Worm (Caenorhabditis elegans) whole organism, L2 larva: ENCODE results near the gene F01G4.4.

Experiments used
- C34F6.9 ChIP-seq: fragments of 150-350 bp; optimal IDR thresholded peaks from 2 replicates; lab custom pipeline; 2014; ENCODE audit warnings: missing biosample characterization, missing genetic modification characterization
- ZK546.5 ChIP-seq: sonication (generic microtip); optimal IDR thresholded peaks from 2 replicates; lab custom pipeline; 2017; ENCODE audit warnings: missing biosample characterization, missing genetic modification characterization
- aly-2 ChIP-seq: fragments of 150-350 bp; optimal IDR thresholded peaks from 2 replicates; lab custom pipeline; 2014; ENCODE audit warnings: missing biosample characterization, missing genetic modification characterization
- ama-1 ChIP-seq: fragments of 150-350 bp; optimal IDR thresholded peaks from 2 replicates; lab custom pipeline; 2018; ENCODE audit warnings: inconsistent platforms
- ceh-82 ChIP-seq: fragments of 150-350 bp; optimal IDR thresholded peaks from 2 replicates; lab custom pipeline; 2014; ENCODE audit warnings: missing biosample characterization, missing genetic modification characterization
- egl-27 ChIP-seq: sonication (generic microtip); optimal IDR thresholded peaks from 3 replicates; lab custom pipeline; 2017; ENCODE audit warnings: missing biosample characterization, missing genetic modification reagents, missing genetic modification characterization
- sma-9 ChIP-seq, 2 experiments: fragments of 150-350 bp in 1 of 2; sonication (generic microtip) in 1 of 2; optimal IDR thresholded peaks; 2 replicates each; lab custom pipeline; 2014 to 2016; ENCODE audit warnings: missing genetic modification characterization in 2 of 2, mild to moderate bottlenecking in 1 of 2, missing biosample characterization in 1 of 2, missing compliant biosample characterization in 1 of 2, missing genetic modification reagents in 1 of 2, moderate library complexity in 1 of 2
- snpc-4 ChIP-seq: fragments of 150-350 bp; optimal IDR thresholded peaks from 2 replicates; lab custom pipeline; 2014; ENCODE audit warnings: missing biosample characterization, missing genetic modification characterization
- unc-55 ChIP-seq: fragments of 150-350 bp; sonication (generic microtip); optimal IDR thresholded peaks from 3 replicates; lab custom pipeline; 2014; ENCODE audit warnings: missing biosample characterization, missing genetic modification reagents, missing genetic modification characterization
- unc-62 ChIP-seq: fragments of 150-350 bp; optimal IDR thresholded peaks from 2 replicates; lab custom pipeline; 2014; ENCODE audit warnings: missing biosample characterization, missing genetic modification reagents, missing genetic modification characterization
- ztf-4 ChIP-seq: fragments of 150-350 bp; optimal IDR thresholded peaks from 2 replicates; lab custom pipeline; 2014; ENCODE audit warnings: missing biosample characterization, missing genetic modification characterization

DNA sequence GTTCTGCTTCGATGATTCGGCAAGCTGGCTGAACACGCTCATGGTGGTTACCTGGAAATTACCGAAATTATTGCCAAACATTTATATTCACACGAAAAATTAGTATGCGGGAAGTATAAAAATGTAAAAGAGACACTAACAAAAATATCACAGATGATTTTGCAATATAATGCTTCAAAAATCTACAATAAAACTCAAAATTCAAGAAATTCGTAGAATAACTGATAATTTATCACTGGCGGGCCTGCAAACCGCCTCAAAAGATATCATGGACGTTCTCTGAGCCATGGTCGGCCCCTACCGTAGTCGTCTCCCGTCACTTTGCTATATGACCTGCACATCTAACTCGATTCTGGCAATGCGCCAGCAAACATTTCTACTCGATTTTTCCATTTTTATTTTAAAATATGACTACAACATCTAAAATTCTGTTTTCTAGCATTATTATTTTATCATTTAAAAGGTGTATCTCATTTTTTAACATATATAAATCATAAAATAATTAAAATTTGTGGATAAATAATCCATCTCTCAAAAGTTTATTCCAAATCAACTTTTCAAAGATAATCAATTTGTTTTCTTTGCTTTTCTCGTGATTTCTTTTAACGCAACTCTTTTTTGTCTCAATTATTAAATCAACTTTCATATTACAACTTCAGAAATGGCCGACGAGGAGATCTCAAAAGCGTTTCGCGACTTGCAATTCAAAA lies 6.5 kb downstream of the F01G4.4 start, which contains the start of the genes F01G4.6 and pfd-1:
- TF ChIP-seq ceh-82 (peak; percentile 80), unc-62 (no peak), egl-27 (peak; percentile 86), aly-2 (tag; lab: Kevin White, UChicago) (no peak), ZK546.5 (tag; lab: Kevin White, UChicago) (peak; percentile 98), snpc-4 (tag; lab: Kevin White, UChicago) (peak; percentile 72), ztf-4 (tag; lab: Kevin White, UChicago) (peak; percentile 94), sma-9 (GFP tag; optimal IDR thresholded peaks at IDR 0.05; lab: Kevin White, UChicago) (peak; percentile 95), sma-9 (tag; optimal IDR thresholded peaks at IDR 0.05; lab: Kevin White, UChicago) (no peak), C34F6.9 (tag; lab: Kevin White, UChicago) (peak; percentile 93), unc-55 (peak; percentile 98), ama-1 (lab: Kevin White, UChicago) (peak; percentile 36)
